Worm (Caenorhabditis elegans): ENCODE data around the gene ver-4.

ce11 chrX:10948852-10949251, 33.3 kb upstream of the ver-4 start, which contains the start of gene T21B6.3:
- TF ChIP-seq hmg-4 (GFP tag; optimal IDR thresholded peaks at IDR 0.05) (no peak), pes-1 (GFP tag; IDR thresholded peaks at IDR 0.05) (no peak), ceh-13 (GFP tag; optimal IDR thresholded peaks at IDR 0.05) (no peak), B0310.2 (tag; optimal IDR thresholded peaks at IDR 0.05) (no peak)
